Worm (Caenorhabditis elegans): ENCODE measurements around the gene C44H4.8.

The C44H4.8 gene

DNA sequence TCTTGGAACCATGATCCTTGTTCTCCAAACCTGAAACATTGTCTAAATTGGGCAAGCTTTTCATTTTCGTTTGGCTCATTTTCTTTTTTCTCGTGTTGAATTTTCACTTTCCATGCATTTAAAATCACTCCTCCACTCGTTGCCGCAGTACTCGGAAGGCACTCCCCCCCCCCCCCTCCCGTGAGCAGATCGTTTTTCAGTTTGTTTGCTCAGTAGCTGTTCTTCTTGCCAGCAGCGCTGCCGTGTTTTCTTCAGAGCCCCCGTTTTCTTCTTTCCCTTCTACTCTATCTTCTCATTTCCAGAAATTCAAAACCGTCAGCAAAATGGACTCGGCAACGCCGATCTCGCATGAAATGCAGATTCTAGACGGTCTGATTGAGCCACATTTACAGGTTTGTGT lies at the start of gene C44H4.8:
Gene C44H4.8 (plus strand): TSS at position 301 of the 400 bp plus-strand sequence.
- TF ChIP-seq dao-5 (tag; optimal IDR thresholded peaks at IDR 0.05) (no peak), him-1 (tag; optimal IDR thresholded peaks at IDR 0.05) (no peak), W03F9.2 (tag; optimal IDR thresholded peaks at IDR 0.05) (no peak)

DNA sequence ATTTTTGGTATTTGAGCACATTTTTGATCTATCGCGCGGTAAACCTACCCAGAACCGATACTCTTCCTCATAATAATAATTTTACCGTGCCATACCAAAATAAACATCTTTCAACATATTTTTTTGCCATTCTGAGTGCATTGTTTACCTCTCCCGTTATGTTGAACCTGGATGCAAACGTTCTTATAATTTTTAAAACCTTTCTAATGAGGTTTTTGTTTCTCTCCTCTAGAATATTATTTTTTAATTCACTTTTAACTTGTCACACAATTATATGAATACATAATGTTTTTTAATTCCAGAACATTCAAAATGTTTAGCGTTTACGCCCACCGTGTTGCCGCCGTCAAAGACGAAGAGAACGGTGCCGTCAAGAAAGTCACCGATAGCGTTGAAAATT lies 49.4 kb upstream of the C44H4.8 start, which contains the start of gene enri-2:
Gene enri-2 (plus strand): TSS at position 301 of the 400 bp plus-strand sequence.
- no peak for TF ChIP-seq dao-5 (tag; optimal IDR thresholded peaks at IDR 0.05)
- no peak for TF ChIP-seq W03F9.2 (tag; optimal IDR thresholded peaks at IDR 0.05)
- TF ChIP-seq him-1 (tag; optimal IDR thresholded peaks at IDR 0.05), result no peak

DNA sequence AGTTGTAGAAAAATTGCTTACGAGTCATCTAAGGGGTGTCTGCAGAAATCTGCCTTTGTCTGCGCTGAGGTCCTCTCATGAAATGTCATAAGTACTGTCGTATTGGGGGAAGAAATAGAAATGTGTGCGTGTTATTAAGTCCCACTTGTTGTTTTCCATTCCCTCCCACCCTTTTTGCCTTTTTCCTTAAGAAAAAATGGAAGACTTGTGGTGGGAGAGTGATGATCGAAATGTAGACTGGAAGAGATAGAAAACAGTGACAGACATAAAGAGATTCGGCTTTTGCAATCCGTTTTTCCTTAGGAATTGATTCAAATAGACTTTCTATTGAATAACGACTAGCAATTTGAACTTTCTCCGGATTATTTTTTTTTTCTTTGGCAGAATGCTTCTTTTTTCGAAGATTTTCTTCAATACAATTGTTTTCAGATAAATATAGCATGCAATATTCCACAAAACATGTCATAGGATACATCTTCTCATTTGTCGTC lies 45.2 kb upstream of the C44H4.8 start, which contains the start of gene ram-5:
Gene ram-5 (plus strand): TSS at position 441 of the 491 bp plus-strand sequence.
- TF ChIP-seq him-1 (tag; optimal IDR thresholded peaks at IDR 0.05), result no peak

DNA sequence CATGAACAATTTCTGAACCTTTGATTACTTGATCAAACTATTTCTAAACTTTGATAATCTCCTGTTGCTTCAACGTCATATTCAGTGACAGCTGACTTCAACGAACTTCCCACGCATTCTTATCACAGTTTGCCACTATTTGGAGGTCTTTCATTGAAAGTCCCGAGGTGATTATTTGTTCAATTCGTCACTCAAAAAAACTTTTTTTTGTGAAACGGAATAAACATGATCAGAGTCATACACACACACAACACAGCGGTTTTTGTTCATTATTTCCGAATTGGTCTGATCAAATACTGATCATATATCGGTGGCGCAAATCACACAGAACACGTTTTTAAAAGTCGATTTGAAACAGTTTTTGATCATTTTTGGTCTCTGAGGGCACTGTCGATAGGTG lies 38.5 kb upstream of the C44H4.8 start:
- TF ChIP-seq dao-5 (tag; optimal IDR thresholded peaks at IDR 0.05), result no peak
- no peak for TF ChIP-seq him-1 (tag; optimal IDR thresholded peaks at IDR 0.05)
- TF ChIP-seq W03F9.2 (tag; optimal IDR thresholded peaks at IDR 0.05), result no peak

ce11 chrX:14557352-14557935 lies 37.5 kb upstream of the C44H4.8 start:
- TF ChIP-seq dao-5 (tag; optimal IDR thresholded peaks at IDR 0.05) (no peak), W03F9.2 (tag; optimal IDR thresholded peaks at IDR 0.05) (no peak), him-1 (tag; optimal IDR thresholded peaks at IDR 0.05) (no peak)

ce11 chrX:14557936-14558554 lies 36.9 kb upstream of the C44H4.8 start, which contains the start of gene nhr-3:
TSS of gene nhr-3 (plus strand) at chrX:14558504.
- TF ChIP-seq dao-5 (tag; optimal IDR thresholded peaks at IDR 0.05), result no peak
- no peak for TF ChIP-seq him-1 (tag; optimal IDR thresholded peaks at IDR 0.05)
- no peak for TF ChIP-seq W03F9.2 (tag; optimal IDR thresholded peaks at IDR 0.05)

DNA sequence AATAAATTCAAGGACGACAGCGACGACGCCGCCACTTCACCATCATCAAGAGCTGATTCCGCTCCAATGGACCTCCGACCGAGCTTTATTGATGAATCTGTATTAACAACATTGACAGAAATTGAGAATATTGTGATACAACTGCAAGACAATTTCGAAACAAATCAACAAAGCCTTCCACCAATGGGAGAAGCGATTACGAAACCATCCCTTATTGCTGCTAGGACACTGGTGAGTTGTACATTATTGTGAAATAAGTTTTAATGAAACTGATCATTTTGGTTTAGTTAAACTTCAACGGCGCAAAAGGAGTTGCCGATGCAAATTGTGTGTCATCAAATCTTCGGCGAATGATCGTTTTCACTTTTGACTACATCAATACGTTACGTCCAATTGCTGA lies 35.8 kb upstream of the C44H4.8 start:
- no peak for TF ChIP-seq dao-5 (tag; optimal IDR thresholded peaks at IDR 0.05)
- TF ChIP-seq W03F9.2 (tag; optimal IDR thresholded peaks at IDR 0.05), result no peak
- TF ChIP-seq him-1 (tag; optimal IDR thresholded peaks at IDR 0.05), result no peak

DNA sequence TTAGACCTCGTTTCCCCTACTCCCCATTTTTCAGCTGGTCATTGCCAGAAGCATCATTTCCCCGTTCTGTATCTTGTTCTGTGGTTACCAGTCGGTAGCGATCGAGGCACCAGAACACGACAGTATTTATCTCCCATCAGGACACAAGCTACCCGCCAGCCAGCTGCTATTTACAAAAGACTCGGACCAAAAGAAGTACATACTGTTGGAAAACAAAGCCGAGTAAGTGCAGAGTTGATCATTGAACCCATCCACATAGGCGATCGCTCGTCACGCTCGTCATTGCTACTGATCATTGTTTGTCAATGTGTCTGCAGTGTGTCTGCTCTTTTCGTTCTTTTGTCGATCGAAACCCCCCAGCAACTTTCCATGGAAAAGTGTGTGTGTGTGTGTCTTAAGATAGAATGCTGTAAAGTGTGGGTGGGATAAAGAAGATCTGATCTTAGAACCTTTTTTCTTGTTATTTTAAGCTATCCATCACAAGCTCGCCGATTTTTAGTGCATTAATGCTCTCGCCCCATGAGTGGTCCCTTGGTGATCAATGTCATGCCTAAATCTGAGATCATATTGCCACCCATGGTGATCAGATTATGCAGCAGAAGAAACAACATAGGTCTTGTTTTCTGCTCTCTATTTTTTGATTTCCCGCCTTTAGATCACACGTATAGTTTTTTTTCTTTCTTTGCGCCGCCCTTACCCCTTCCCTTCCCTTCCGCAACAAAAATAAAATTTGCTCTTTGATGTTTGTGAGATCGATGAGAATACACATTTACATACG lies 35.2 kb upstream of the C44H4.8 start:
- no peak for TF ChIP-seq W03F9.2 (tag; optimal IDR thresholded peaks at IDR 0.05)
- TF ChIP-seq him-1 (tag; optimal IDR thresholded peaks at IDR 0.05), result no peak
- no peak for TF ChIP-seq dao-5 (tag; optimal IDR thresholded peaks at IDR 0.05)

DNA sequence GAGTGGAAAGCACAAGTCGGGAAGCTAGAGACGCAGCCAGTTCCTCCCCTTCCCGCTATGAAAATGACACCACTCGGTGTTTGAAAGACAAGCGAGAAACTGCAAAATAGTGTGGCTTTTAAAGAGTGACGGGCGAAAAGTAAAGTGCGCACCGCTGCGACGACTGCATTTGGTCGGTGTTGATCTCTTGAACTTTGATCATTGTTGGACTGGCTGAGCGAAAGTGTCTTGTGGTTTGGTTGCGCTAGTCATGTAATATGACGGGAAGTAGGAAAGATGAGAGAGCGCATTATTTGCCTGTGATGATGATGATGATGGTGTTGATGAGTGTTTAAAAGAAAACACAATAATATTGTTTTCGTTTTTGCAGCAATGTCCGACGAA lies 34.6 kb upstream of the C44H4.8 start:
- no peak for TF ChIP-seq dao-5 (tag; optimal IDR thresholded peaks at IDR 0.05)
- TF ChIP-seq him-1 (tag; optimal IDR thresholded peaks at IDR 0.05), result peak; percentile 61
- peak; percentile 78 for TF ChIP-seq W03F9.2 (tag; optimal IDR thresholded peaks at IDR 0.05)

- TF ChIP-seq him-1 (tag; optimal IDR thresholded peaks at IDR 0.05) (no peak), dao-5 (tag; optimal IDR thresholded peaks at IDR 0.05) (no peak), W03F9.2 (tag; optimal IDR thresholded peaks at IDR 0.05) (no peak)
Measured at ce11 chrX:14561416-14561973, 33.4 kb upstream of the C44H4.8 start.

ce11 chrX:14562286-14563086 lies 32.4 kb upstream of the C44H4.8 start:
- TF ChIP-seq dao-5 (tag; optimal IDR thresholded peaks at IDR 0.05), result no peak

DNA sequence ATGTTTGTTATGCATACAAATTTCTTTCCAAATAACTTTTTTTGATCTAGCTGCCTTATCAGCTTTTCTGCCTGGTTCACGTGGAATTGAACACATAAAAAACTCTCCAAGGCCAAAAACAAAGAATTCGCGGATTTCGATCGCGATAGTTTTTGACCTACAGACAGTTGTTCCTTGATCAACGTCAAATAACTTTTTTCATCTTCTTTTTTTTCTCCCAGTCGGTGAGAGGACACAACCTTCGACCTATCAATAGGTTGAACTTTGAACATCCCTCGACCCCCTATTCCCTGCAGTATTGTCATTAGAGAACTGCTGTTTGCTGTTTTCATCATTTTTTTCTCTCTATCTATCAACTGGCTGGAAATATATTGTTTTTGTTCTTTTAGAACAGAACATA lies 31.1 kb upstream of the C44H4.8 start:
- TF ChIP-seq him-1 (tag; optimal IDR thresholded peaks at IDR 0.05) (no peak), dao-5 (tag; optimal IDR thresholded peaks at IDR 0.05) (no peak), W03F9.2 (tag; optimal IDR thresholded peaks at IDR 0.05) (no peak)

DNA sequence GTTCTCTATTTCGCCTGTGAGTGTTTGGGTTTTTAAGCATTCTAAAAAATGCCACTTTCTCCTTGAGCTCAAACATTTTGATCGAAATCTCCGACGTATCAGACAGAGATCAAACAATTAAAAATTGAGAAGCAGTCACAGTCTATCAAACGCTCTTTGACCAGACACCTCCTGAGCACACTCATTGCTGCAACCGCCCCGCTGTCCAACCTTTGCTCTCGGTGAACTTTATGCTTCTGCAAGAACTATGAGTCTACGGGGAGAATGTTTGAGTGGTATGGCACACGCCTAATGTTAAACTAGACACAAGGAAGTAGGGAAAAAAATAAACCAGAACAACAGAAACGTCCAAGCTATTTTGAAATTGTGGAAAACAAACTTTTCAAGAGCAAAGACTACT lies 29.7 kb upstream of the C44H4.8 start:
- TF ChIP-seq W03F9.2 (tag; optimal IDR thresholded peaks at IDR 0.05), result no peak
- TF ChIP-seq dao-5 (tag; optimal IDR thresholded peaks at IDR 0.05), result no peak
- TF ChIP-seq him-1 (tag; optimal IDR thresholded peaks at IDR 0.05), result no peak
